Fruit fly (Drosophila melanogaster) whole organism, wandering third instar larva: ENCODE data around the gene CG13390.

Experiments used
- Abd-B ChIP-seq: fragments of >200 bp; optimal IDR thresholded peaks from 2 replicates; lab custom pipeline; 2017; ENCODE audit warnings: missing biosample characterization, missing genetic modification characterization
- CG32264 ChIP-seq: fragments of 200-800 bp; sonication (Bioruptor generic); optimal IDR thresholded peaks from 2 replicates; lab custom pipeline; 2016; ENCODE audit warnings: missing biosample characterization, missing genetic modification characterization
- CG9705 ChIP-seq: fragments of 200-800 bp; sonication (Bioruptor generic); optimal IDR thresholded peaks from 2 replicates; lab custom pipeline; 2018; ENCODE audit warnings: missing biosample characterization, mild to moderate bottlenecking, missing genetic modification characterization
- CrebA ChIP-seq: fragments of 200-800 bp; sonication (Bioruptor generic); optimal IDR thresholded peaks from 2 replicates; lab custom pipeline; 2016; ENCODE audit warnings: missing biosample characterization, mild to moderate bottlenecking, missing genetic modification characterization, borderline replicate concordance
- Dfd ChIP-seq: fragments of >200 bp; optimal IDR thresholded peaks from 2 replicates; lab custom pipeline; 2017; ENCODE audit warnings: missing biosample characterization, missing genetic modification characterization
- Dif ChIP-seq: fragments of 200-275, 200-300 bp; sonication (Bioruptor generic); optimal IDR thresholded peaks from 2 replicates; lab custom pipeline; 2018; ENCODE audit warnings: missing biosample characterization, missing genetic modification characterization; ENCODE audit not compliant: partially characterized antibody
- GATAd ChIP-seq: sonication (Bioruptor generic); optimal IDR thresholded peaks from 2 replicates; lab custom pipeline; 2016; ENCODE audit warnings: missing biosample characterization, missing genetic modification characterization
- HLH106 ChIP-seq: fragments of 200-800 bp; optimal IDR thresholded peaks from 3 replicates; lab custom pipeline; 2019; ENCODE audit warnings: missing biosample characterization, mild to moderate bottlenecking, missing genetic modification characterization, moderate library complexity
- Hnf4 ChIP-seq: fragments of 200-800 bp; sonication (Bioruptor generic); optimal IDR thresholded peaks from 2 replicates; lab custom pipeline; 2016; ENCODE audit warnings: missing biosample characterization, mild to moderate bottlenecking, missing genetic modification characterization
- Hr78 ChIP-seq: fragments of >200 bp; optimal IDR thresholded peaks from 2 replicates; lab custom pipeline; 2017; ENCODE audit warnings: missing biosample characterization, missing genetic modification characterization
- Hr83 ChIP-seq: fragments of 200-300 bp; sonication (Bioruptor generic); optimal IDR thresholded peaks from 2 replicates; lab custom pipeline; 2016; ENCODE audit warnings: missing biosample characterization, mild to moderate bottlenecking, missing genetic modification characterization, moderate library complexity; ENCODE audit not compliant: poor library complexity, severe bottlenecking
- Jra ChIP-seq: sonication (Bioruptor generic); optimal IDR thresholded peaks from 2 replicates; lab custom pipeline; 2016; ENCODE audit warnings: missing biosample characterization, missing genetic modification characterization
- Mio ChIP-seq: sonication (Bioruptor generic); optimal IDR thresholded peaks from 2 replicates; lab custom pipeline; 2016; ENCODE audit warnings: missing biosample characterization, missing genetic modification characterization
- Myc ChIP-seq: fragments of >200 bp; optimal IDR thresholded peaks from 2 replicates; lab custom pipeline; 2017
- N ChIP-seq: fragments of >200 bp; optimal IDR thresholded peaks from 2 replicates; lab custom pipeline; 2018; ENCODE audit warnings: missing biosample characterization, missing external identifiers, missing genetic modification characterization
- OdsH ChIP-seq: fragments of 200-800 bp; sonication (Bioruptor generic); optimal IDR thresholded peaks from 2 replicates; lab custom pipeline; 2016; ENCODE audit warnings: missing biosample characterization, mild to moderate bottlenecking, missing genetic modification characterization
- Rel ChIP-seq, 2 experiments: fragments of 200-800 bp; sonication (Bioruptor generic) in 1 of 2; optimal IDR thresholded peaks; 2 replicates in 1 of 2; 3 replicates in 1 of 2; lab custom pipeline; 2016 to 2019; ENCODE audit warnings: mild to moderate bottlenecking in 2 of 2, missing biosample characterization in 2 of 2, missing genetic modification characterization in 2 of 2, moderate library complexity in 1 of 2
- Sp1 ChIP-seq: fragments of 200-800 bp; sonication (Bioruptor generic); optimal IDR thresholded peaks from 3 replicates; lab custom pipeline; 2019; ENCODE audit warnings: missing biosample characterization, mild to moderate bottlenecking, missing genetic modification characterization, moderate library complexity
- Vsx2 ChIP-seq: fragments of 200-300, 225-300 bp; sonication (Bioruptor generic); optimal IDR thresholded peaks from 2 replicates; lab custom pipeline; 2018; ENCODE audit warnings: missing biosample characterization, missing genetic modification characterization; ENCODE audit not compliant: partially characterized antibody
- br ChIP-seq: fragments of 200-800 bp; sonication (Bioruptor generic); optimal IDR thresholded peaks from 2 replicates; lab custom pipeline; 2016; ENCODE audit warnings: missing biosample characterization, missing genetic modification characterization
- brk ChIP-seq: fragments of 200-800 bp; sonication (Bioruptor generic); optimal IDR thresholded peaks from 2 replicates; lab custom pipeline; 2016; ENCODE audit warnings: missing biosample characterization, mild to moderate bottlenecking, missing genetic modification characterization
- dl ChIP-seq, 2 experiments: fragments of 175-275, 200-275 bp in 1 of 2; fragments of 200-275 bp in 1 of 2; sonication (Bioruptor generic); optimal IDR thresholded peaks; lab custom pipeline; 2018; ENCODE audit warnings: mild to moderate bottlenecking in 2 of 2, missing biosample characterization in 2 of 2, missing genetic modification characterization in 2 of 2, moderate library complexity in 2 of 2; ENCODE audit not compliant: partially characterized antibody in 2 of 2, insufficient read depth in 1 of 2
- dmrt93B ChIP-seq: fragments of 200-800 bp; sonication (Bioruptor generic); optimal IDR thresholded peaks from 2 replicates; lab custom pipeline; 2018; ENCODE audit warnings: missing biosample characterization, mild to moderate bottlenecking, missing genetic modification characterization
- dsf ChIP-seq: sonication (Bioruptor generic); optimal IDR thresholded peaks from 2 replicates; lab custom pipeline; 2016; ENCODE audit warnings: missing biosample characterization, missing genetic modification characterization, borderline replicate concordance
- ey ChIP-seq: fragments of 200-800 bp; sonication (Bioruptor generic); optimal IDR thresholded peaks from 2 replicates; lab custom pipeline; 2016; ENCODE audit warnings: missing biosample characterization, missing genetic modification characterization
- foxo ChIP-seq, 2 experiments: fragments of 200-800 bp; sonication (Bioruptor generic); optimal IDR thresholded peaks; 2 replicates in 1 of 2; 3 replicates in 1 of 2; lab custom pipeline; 2016 to 2017; ENCODE audit warnings: missing biosample characterization in 2 of 2, missing genetic modification characterization in 2 of 2
- fru ChIP-seq: fragments of 200-800 bp; sonication (Bioruptor generic); optimal IDR thresholded peaks from 3 replicates; lab custom pipeline; 2016; ENCODE audit warnings: missing biosample characterization, mild to moderate bottlenecking, missing genetic modification characterization
- h ChIP-seq: fragments of 200-800 bp; sonication (Bioruptor generic); optimal IDR thresholded peaks from 3 replicates; lab custom pipeline; 2016; ENCODE audit warnings: missing biosample characterization, mild to moderate bottlenecking, missing genetic modification characterization
- jim ChIP-seq: fragments of 175-275, 200-325 bp; sonication (Bioruptor generic); optimal IDR thresholded peaks from 2 replicates; lab custom pipeline; 2016; ENCODE audit warnings: missing biosample characterization, mild to moderate bottlenecking, missing genetic modification characterization
- lola ChIP-seq: fragments of >200 bp; optimal IDR thresholded peaks from 2 replicates; lab custom pipeline; 2017; ENCODE audit warnings: missing biosample characterization, missing genetic modification characterization
- pan ChIP-seq: fragments of >200 bp; optimal IDR thresholded peaks from 2 replicates; lab custom pipeline; 2017
- psq ChIP-seq: fragments of 200-800 bp; sonication (Bioruptor generic); optimal IDR thresholded peaks from 3 replicates; lab custom pipeline; 2017; ENCODE audit warnings: missing biosample characterization, mild to moderate bottlenecking, missing genetic modification characterization, moderate library complexity
- rgr ChIP-seq: fragments of 200-800 bp; sonication (Bioruptor generic); optimal IDR thresholded peaks from 3 replicates; lab custom pipeline; 2016; ENCODE audit warnings: missing biosample characterization, mild to moderate bottlenecking, missing genetic modification characterization
- sage ChIP-seq: fragments of 200-800 bp; sonication (Bioruptor generic); optimal IDR thresholded peaks from 2 replicates; lab custom pipeline; 2016; ENCODE audit warnings: missing biosample characterization, mild to moderate bottlenecking, missing genetic modification characterization
- sv ChIP-seq: fragments of 200-800 bp; sonication (Bioruptor generic); optimal IDR thresholded peaks from 3 replicates; lab custom pipeline; 2016; ENCODE audit warnings: missing biosample characterization, missing genetic modification characterization
- tai ChIP-seq: sonication (Bioruptor generic); optimal IDR thresholded peaks from 2 replicates; lab custom pipeline; 2016; ENCODE audit warnings: missing biosample characterization, missing genetic modification characterization
- usp ChIP-seq: fragments of >200 bp; optimal IDR thresholded peaks from 2 replicates; lab custom pipeline; 2017; ENCODE audit warnings: missing biosample characterization, missing genetic modification characterization
- woc ChIP-seq: sonication (Bioruptor generic); optimal IDR thresholded peaks from 2 replicates; lab custom pipeline; 2016; ENCODE audit warnings: missing biosample characterization, mild to moderate bottlenecking, missing genetic modification characterization

Gene CG13390

DNA sequence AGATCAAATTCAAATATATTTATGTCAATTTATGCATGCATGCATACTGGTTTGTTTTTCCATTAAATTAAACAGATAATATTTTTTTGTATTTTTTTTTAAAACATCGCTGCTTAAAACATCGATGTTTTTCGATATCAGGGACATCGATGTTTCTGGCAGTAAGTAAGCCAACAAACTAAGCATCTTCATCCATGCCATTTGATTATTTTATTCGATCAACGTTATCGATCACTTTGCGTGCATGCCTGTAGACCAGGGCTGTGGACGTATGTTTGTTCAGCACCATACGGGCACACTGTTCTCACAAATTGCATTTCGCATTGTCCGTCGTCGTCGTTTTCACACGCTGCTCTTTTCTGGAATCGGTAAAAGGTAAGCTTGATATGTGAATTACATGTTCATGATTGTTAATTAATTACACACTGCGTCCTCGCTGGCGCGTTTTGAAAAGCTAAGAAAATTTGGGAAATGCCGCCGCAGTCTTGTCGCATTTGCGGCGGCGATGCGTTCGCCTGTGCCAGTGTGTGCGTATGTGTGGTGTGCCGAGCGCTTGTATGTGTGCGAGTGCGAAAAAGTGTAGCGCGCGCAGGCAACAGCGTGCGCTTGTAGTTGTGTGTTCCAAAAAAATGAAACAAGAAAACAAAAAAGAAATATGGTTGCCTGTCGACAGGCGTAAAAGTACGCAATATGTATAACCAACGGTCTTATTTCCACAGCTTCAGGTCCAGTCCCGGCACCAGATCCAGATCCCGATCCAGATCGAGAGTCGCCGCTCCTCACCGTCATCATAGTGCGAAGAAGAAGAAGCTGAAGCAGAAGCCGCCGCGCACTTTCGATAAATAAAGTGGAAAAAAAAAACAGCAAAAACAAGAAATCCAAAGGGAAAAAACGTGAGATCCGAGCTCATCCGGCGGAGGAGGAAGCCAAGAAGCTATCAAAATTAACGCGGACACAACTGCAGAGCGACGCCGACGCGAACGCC, 27.0 kb upstream of the CG13390 start, which contains the start of gene emb:
Gene emb, plus strand, starts transcription at position 288 of the 985 bp plus-strand sequence.
- peak in 1 of 2 experiments; percentile 60 for TF ChIP-seq foxo (GFP tag; optimal IDR thresholded peaks at IDR 0.05; lab: Kevin White, UChicago)
- TF ChIP-seq woc, result peak; percentile 54
- TF ChIP-seq CrebA (GFP tag; lab: Kevin White, UChicago), result no peak
- no peak for TF ChIP-seq CG32264 (GFP tag; lab: Kevin White, UChicago)
- TF ChIP-seq Dfd (GFP tag; lab: Kevin White, UChicago), result no peak
- TF ChIP-seq Dif (GFP tag; lab: Kevin White, UChicago), result no peak
- TF ChIP-seq br (GFP tag; lab: Kevin White, UChicago), result no peak
- TF ChIP-seq Jra (GFP tag; lab: Kevin White, UChicago), result peak; percentile 40
- TF ChIP-seq dl (GFP tag; optimal IDR thresholded peaks at IDR 0.05; lab: Kevin White, UChicago; ENCODE audit: insufficient read depth in 1 of 2, partially characterized antibody in 2 of 2), result no peak
- no peak for TF ChIP-seq Vsx2
- TF ChIP-seq Abd-B (GFP tag; lab: Kevin White, UChicago), result no peak
- peak; percentile 61 for TF ChIP-seq rgr (GFP tag; lab: Kevin White, UChicago)
- TF ChIP-seq sage (GFP tag; lab: Kevin White, UChicago), result no peak
- peak; percentile 6 for TF ChIP-seq dsf (GFP tag; lab: Kevin White, UChicago)
- no peak for TF ChIP-seq brk
- peak; percentile 20 for TF ChIP-seq ey (GFP tag; lab: Kevin White, UChicago)
- TF ChIP-seq GATAd (GFP tag; lab: Kevin White, UChicago), result no peak
- TF ChIP-seq Hnf4, result no peak
- peak; percentile 45 for TF ChIP-seq psq (GFP tag; lab: Kevin White, UChicago)
- TF ChIP-seq N (GFP tag; lab: Kevin White, UChicago), result peak; percentile 75
- TF ChIP-seq lola (GFP tag; lab: Kevin White, UChicago), result no peak
- peak; percentile 80 for TF ChIP-seq Hr83 (GFP tag; lab: Kevin White, UChicago)
- TF ChIP-seq tai, result no peak
- no peak for TF ChIP-seq Rel (GFP tag; optimal IDR thresholded peaks at IDR 0.05; lab: Kevin White, UChicago)
- peak; percentile 49 for TF ChIP-seq Rel (tag; optimal IDR thresholded peaks at IDR 0.05; lab: Kevin White, UChicago)
- TF ChIP-seq fru, result peak; percentile 69
- TF ChIP-seq dmrt93B (GFP tag; lab: Kevin White, UChicago), result no peak
- no peak for TF ChIP-seq Mio (GFP tag; lab: Kevin White, UChicago)
- TF ChIP-seq Hr78 (GFP tag; lab: Kevin White, UChicago), result no peak
- peak; percentile 11 for TF ChIP-seq HLH106
- peak; percentile 7 for TF ChIP-seq sv (GFP tag; lab: Kevin White, UChicago)
- TF ChIP-seq Myc (lab: Kevin White, UChicago), result no peak
- TF ChIP-seq CG9705 (GFP tag; lab: Kevin White, UChicago), result peak; percentile 25
- TF ChIP-seq Sp1 (GFP tag; lab: Kevin White, UChicago), result peak; percentile 73
- peak; percentile 40 for TF ChIP-seq OdsH (GFP tag; lab: Kevin White, UChicago)
- no peak for TF ChIP-seq pan (lab: Kevin White, UChicago)
- no peak for TF ChIP-seq usp (GFP tag; lab: Kevin White, UChicago)
- peak; percentile 58 for TF ChIP-seq h (GFP tag; lab: Kevin White, UChicago)
- peak; percentile 46 for TF ChIP-seq jim (GFP tag; lab: Kevin White, UChicago)

DNA sequence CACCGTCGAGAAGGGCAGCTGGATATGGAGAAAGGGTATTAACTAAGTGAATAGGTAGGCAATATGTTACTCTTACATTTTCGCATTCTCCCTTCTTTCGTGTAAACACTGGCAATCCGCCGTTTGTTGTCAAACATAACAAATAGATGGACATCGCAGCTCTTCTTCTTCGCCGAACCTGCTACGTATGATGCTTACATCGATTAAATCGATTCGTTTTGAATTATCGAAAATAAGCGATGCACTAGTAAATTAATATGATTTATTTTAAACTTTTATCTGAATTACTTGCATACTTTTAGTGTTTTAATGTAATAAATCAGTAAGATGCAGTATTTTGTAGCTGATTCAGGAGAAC, 26.3 kb upstream of the CG13390 start, which contains the start of gene fy:
Gene fy, minus strand, starts transcription at position 353 of the 358 bp plus-strand sequence.
- TF ChIP-seq rgr (GFP tag; lab: Kevin White, UChicago) (no peak), sv (GFP tag; lab: Kevin White, UChicago) (no peak), OdsH (GFP tag; lab: Kevin White, UChicago) (no peak), Dif (GFP tag; lab: Kevin White, UChicago) (no peak), GATAd (GFP tag; lab: Kevin White, UChicago) (no peak), Rel (GFP tag; optimal IDR thresholded peaks at IDR 0.05; lab: Kevin White, UChicago) (no peak), Rel (tag; optimal IDR thresholded peaks at IDR 0.05; lab: Kevin White, UChicago) (no peak), fru (no peak), Jra (GFP tag; lab: Kevin White, UChicago) (no peak), jim (GFP tag; lab: Kevin White, UChicago) (no peak), N (GFP tag; lab: Kevin White, UChicago) (no peak), psq (GFP tag; lab: Kevin White, UChicago) (no peak), dl (GFP tag; optimal IDR thresholded peaks at IDR 0.05; lab: Kevin White, UChicago; ENCODE audit: insufficient read depth in 1 of 2, partially characterized antibody in 2 of 2) (no peak)
